Fruit fly (Drosophila melanogaster): Measurements from ENCODE around the gene CG14325.

dm6 chr3R:17601866-17602265 is 25.1 kb upstream of the CG14325 start:
- no peak for TF ChIP-seq CG4496 (GFP tag; IDR thresholded peaks at IDR 0.05)
- TF ChIP-seq CG8301 (tag; optimal IDR thresholded peaks at IDR 0.05) = no peak
- no peak for TF ChIP-seq CG8159 (tag; optimal IDR thresholded peaks at IDR 0.05)
- TF ChIP-seq CG12605 (GFP tag; IDR thresholded peaks at IDR 0.05) = no peak
- TF ChIP-seq D1 (tag; optimal IDR thresholded peaks at IDR 0.05) = no peak
- no peak for TF ChIP-seq CG13204 (GFP tag; optimal IDR thresholded peaks at IDR 0.05)
- no peak for TF ChIP-seq CG32121 (GFP tag; IDR thresholded peaks at IDR 0.05)
- no peak for TF ChIP-seq EcR (GFP tag; optimal IDR thresholded peaks at IDR 0.05)
- no peak for TF ChIP-seq Ets98B (GFP tag; IDR thresholded peaks at IDR 0.05)
- no peak for TF ChIP-seq CG34367 (tag; optimal IDR thresholded peaks at IDR 0.05)
- TF ChIP-seq CG15710 (tag; optimal IDR thresholded peaks at IDR 0.05) = no peak
